Worm (Caenorhabditis elegans) whole organism, L4 larva: ENCODE measurements around the gene F47B8.13.

Experiments
- F10B5.3 ChIP-seq: sonication (generic microtip); optimal IDR thresholded peaks from 2 replicates; lab custom pipeline; 2016; ENCODE audit warnings: mild to moderate bottlenecking, missing genetic modification characterization, missing compliant biosample characterization
- F26F4.8 ChIP-seq: fragments of 200-800 bp; sonication (Bioruptor generic); conservative IDR thresholded peaks from 2 replicates; pipeline ENCODE4 v1.3.6; 2022; ENCODE audit warnings: missing genetic modification characterization, missing compliant biosample characterization
- F37D6.2 ChIP-seq: sonication (generic microtip); optimal IDR thresholded peaks from 2 replicates; lab custom pipeline; 2016; ENCODE audit warnings: mild to moderate bottlenecking, missing genetic modification characterization, missing compliant biosample characterization
- F49E8.2 ChIP-seq: sonication (generic microtip); optimal IDR thresholded peaks from 2 replicates; lab custom pipeline; 2016; ENCODE audit warnings: missing compliant biosample characterization, mild to moderate bottlenecking, missing genetic modification characterization, borderline replicate concordance
- R02D3.7 ChIP-seq: fragments of 150-350 bp; sonication (generic microtip); optimal IDR thresholded peaks from 3 replicates; lab custom pipeline; 2014; ENCODE audit warnings: missing biosample characterization, missing genetic modification characterization
- T20F7.1 ChIP-seq: fragments of 200-800 bp; sonication (Bioruptor generic); optimal IDR thresholded peaks from 2 replicates; lab custom pipeline; 2018; ENCODE audit warnings: mild to moderate bottlenecking, missing genetic modification characterization, missing compliant biosample characterization
- T26A8.4 ChIP-seq: fragments of 200-800 bp; sonication (Bioruptor generic); IDR thresholded peaks from 2 replicates; pipeline ENCODE4 v1.3.6; 2022; ENCODE audit warnings: missing genetic modification characterization, missing compliant biosample characterization
- Y5F2A.4 ChIP-seq: fragments of 200-800 bp; sonication (Bioruptor generic); optimal IDR thresholded peaks from 2 replicates; lab custom pipeline; 2018; ENCODE audit warnings: mild to moderate bottlenecking, missing genetic modification characterization, missing compliant biosample characterization
- ama-1 ChIP-seq: fragments of 150-350 bp; optimal IDR thresholded peaks from 2 replicates; lab custom pipeline; 2014; ENCODE audit warnings: inconsistent platforms, mixed read lengths
- arid-1 ChIP-seq: fragments of 200-800 bp; sonication (Bioruptor generic); conservative IDR thresholded peaks from 2 replicates; pipeline ENCODE4 v1.3.6; 2022; ENCODE audit warnings: missing genetic modification reagents, missing genetic modification characterization, missing compliant biosample characterization
- ceh-20 ChIP-seq: fragments of 200-800 bp; sonication (Bioruptor generic); IDR thresholded peaks from 2 replicates; pipeline ENCODE4 v1.3.6; 2022; ENCODE audit warnings: missing genetic modification reagents, missing genetic modification characterization, missing compliant biosample characterization
- ceh-28 ChIP-seq: fragments of 150-350 bp; optimal IDR thresholded peaks from 2 replicates; lab custom pipeline; 2014; ENCODE audit warnings: missing biosample characterization, missing genetic modification reagents, missing genetic modification characterization
- cey-2 ChIP-seq: sonication (generic microtip); optimal IDR thresholded peaks from 3 replicates; lab custom pipeline; 2017; ENCODE audit warnings: missing genetic modification characterization, mild to moderate bottlenecking, missing compliant biosample characterization, antibody characterized with exemption, borderline replicate concordance; ENCODE audit not compliant: insufficient read depth
- daf-8 ChIP-seq: fragments of 200-800 bp; sonication (Bioruptor generic); IDR thresholded peaks from 2 replicates; pipeline ENCODE4 v1.3.6; 2022; ENCODE audit warnings: missing genetic modification characterization, missing compliant biosample characterization
- dmd-8 ChIP-seq: fragments of 200-800 bp; sonication (Bioruptor generic); IDR thresholded peaks from 2 replicates; pipeline ENCODE4 v1.3.6; 2022; ENCODE audit warnings: missing genetic modification characterization, missing compliant biosample characterization
- dpl-1 ChIP-seq: fragments of 150-350 bp; optimal IDR thresholded peaks from 2 replicates; lab custom pipeline; 2014; ENCODE audit warnings: missing biosample characterization, missing genetic modification reagents, missing genetic modification characterization
- egl-27 ChIP-seq: sonication (generic microtip); optimal IDR thresholded peaks from 3 replicates; lab custom pipeline; 2017; ENCODE audit warnings: missing biosample characterization, missing genetic modification reagents, missing genetic modification characterization
- hlh-11 ChIP-seq: fragments of 200-800 bp; sonication (Bioruptor generic); optimal IDR thresholded peaks from 2 replicates; lab custom pipeline; 2018; ENCODE audit warnings: mild to moderate bottlenecking, missing genetic modification characterization, missing compliant biosample characterization
- hmg-1.1 ChIP-seq: fragments of 200-800 bp; sonication (Bioruptor generic); IDR thresholded peaks from 2 replicates; pipeline ENCODE4 v1.3.6; 2022; ENCODE audit warnings: missing genetic modification reagents, missing genetic modification characterization, missing compliant biosample characterization
- jun-1 ChIP-seq: fragments of 150-350 bp; optimal IDR thresholded peaks from 2 replicates; lab custom pipeline; 2014; ENCODE audit warnings: missing biosample characterization, missing genetic modification reagents, missing genetic modification characterization
- lin-15B ChIP-seq: fragments of 150-350 bp; sonication (generic microtip); optimal IDR thresholded peaks from 3 replicates; lab custom pipeline; 2014; ENCODE audit warnings: missing biosample characterization, missing genetic modification characterization
- mdl-1 ChIP-seq, 2 experiments: fragments of 150-350 bp in 1 of 2; sonication (generic microtip) in 1 of 2; optimal IDR thresholded peaks; 2 replicates each; lab custom pipeline; 2014 to 2017; ENCODE audit warnings: missing biosample characterization in 2 of 2, missing genetic modification characterization in 2 of 2
- mdt-29 ChIP-seq: fragments of 200-800 bp; sonication (Bioruptor generic); IDR thresholded peaks from 2 replicates; pipeline ENCODE4 v1.3.6; 2022; ENCODE audit warnings: missing genetic modification reagents, missing genetic modification characterization, missing compliant biosample characterization
- mes-2 ChIP-seq: sonication (generic microtip); optimal IDR thresholded peaks from 2 replicates; lab custom pipeline; 2016; ENCODE audit warnings: missing genotype, mild to moderate bottlenecking, missing genetic modification characterization, missing compliant biosample characterization; ENCODE audit not compliant: poor library complexity, severe bottlenecking
- nhr-41 ChIP-seq: fragments of 200-800 bp; sonication (Bioruptor generic); IDR thresholded peaks from 2 replicates; pipeline ENCODE4 v1.3.6; 2022; ENCODE audit warnings: missing genetic modification reagents, missing genetic modification characterization, missing compliant biosample characterization
- nhr-76 ChIP-seq: fragments of 150-350 bp; optimal IDR thresholded peaks from 2 replicates; lab custom pipeline; 2014; ENCODE audit warnings: missing biosample characterization, missing genetic modification characterization
- pha-4 ChIP-seq, 2 experiments: fragments of 150-350 bp in 1 of 2; fragments of 200-800 bp in 1 of 2; sonication (Bioruptor generic) in 1 of 2; IDR thresholded peaks in 1 of 2; optimal IDR thresholded peaks in 1 of 2; 2 replicates each; pipeline versions ENCODE4 v1.3.6 to Lab custom; 2014 to 2022; ENCODE audit warnings: missing genetic modification characterization in 2 of 2, missing genetic modification reagents in 2 of 2, missing biosample characterization in 1 of 2, missing compliant biosample characterization in 1 of 2
- saeg-2 ChIP-seq: fragments of 200-800 bp; sonication (Bioruptor generic); IDR thresholded peaks from 2 replicates; pipeline ENCODE4 v1.3.6; 2022; ENCODE audit warnings: missing genetic modification reagents, missing genetic modification characterization, missing compliant biosample characterization
- skn-1 ChIP-seq: fragments of 150-350 bp; optimal IDR thresholded peaks from 2 replicates; lab custom pipeline; 2014; ENCODE audit warnings: missing biosample characterization, missing genetic modification characterization
- snpc-1.2 ChIP-seq: fragments of 200-800 bp; sonication (Bioruptor generic); IDR thresholded peaks from 2 replicates; pipeline ENCODE4 v1.3.6; 2022; ENCODE audit warnings: missing genetic modification reagents, missing genetic modification characterization, missing compliant biosample characterization
- spr-1 ChIP-seq: sonication (generic microtip); optimal IDR thresholded peaks from 2 replicates; lab custom pipeline; 2016; ENCODE audit warnings: mild to moderate bottlenecking, missing genetic modification characterization, missing compliant biosample characterization
- tra-1 ChIP-seq: fragments of 200-800 bp; sonication (Bioruptor generic); IDR thresholded peaks from 2 replicates; pipeline ENCODE4 v1.3.6; 2022; ENCODE audit warnings: missing genetic modification reagents, missing genetic modification characterization, missing compliant biosample characterization
- unc-39 ChIP-seq: sonication (generic microtip); optimal IDR thresholded peaks from 2 replicates; lab custom pipeline; 2017; ENCODE audit warnings: missing biosample characterization, missing genetic modification characterization
- unc-62 ChIP-seq, 3 experiments: fragments of 150-350 bp in 1 of 3; sonication (generic microtip); optimal IDR thresholded peaks in 2 of 3; peaks in 1 of 3; 1 replicate in 1 of 3; 2 replicates in 2 of 3; lab custom pipeline; 2014 to 2017; ENCODE audit warnings: missing biosample characterization in 3 of 3, missing genetic modification characterization in 3 of 3, missing genetic modification reagents in 3 of 3, missing genotype in 1 of 3
- zip-11 ChIP-seq: fragments of 200-800 bp; sonication (Bioruptor generic); IDR thresholded peaks from 2 replicates; pipeline ENCODE4 v1.3.6; 2022; ENCODE audit warnings: missing genetic modification characterization, missing compliant biosample characterization

The F47B8.13 gene

DNA sequence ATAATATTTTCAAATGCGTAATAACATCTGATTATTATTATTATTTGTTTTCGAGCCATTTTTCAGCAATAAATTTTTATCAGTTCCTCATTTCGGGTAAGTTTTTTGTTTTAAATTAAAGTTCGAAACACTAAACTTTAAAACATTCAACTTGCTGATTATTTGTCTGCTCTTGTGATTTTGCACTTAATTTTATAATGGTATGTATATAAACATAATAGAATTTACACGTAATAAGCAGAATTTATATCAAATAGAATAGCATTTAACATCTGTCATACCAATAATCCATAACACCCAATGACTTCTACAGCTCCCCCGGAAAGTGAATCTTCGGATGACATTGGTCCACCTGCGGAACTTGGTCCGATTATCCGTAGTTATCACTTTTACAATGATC, 13.6 kb upstream of the F47B8.13 start, which contains the start of gene srm-4:
srm-4 (plus strand) TSS at position 301 of the 400 bp plus-strand sequence.
- TF ChIP-seq snpc-1.2 (GFP tag; lab: Robert Waterston, UW) (no peak), dmd-8 (GFP tag; lab: Robert Waterston, UW) (no peak), nhr-41 (no peak), unc-39 (tag; lab: Kevin White, UChicago) (no peak), zip-11 (GFP tag; lab: Robert Waterston, UW) (no peak), Y5F2A.4 (GFP tag; lab: Kevin White, UChicago) (no peak), ceh-20 (no peak), dpl-1 (GFP tag; lab: Kevin White, UChicago) (no peak), F37D6.2 (no peak), ama-1 (lab: Kevin White, UChicago) (no peak), arid-1 (GFP tag; lab: Robert Waterston, UW) (no peak), tra-1 (GFP tag; lab: Robert Waterston, UW) (no peak), pha-4 (GFP tag; IDR thresholded peaks at IDR 0.05; lab: Robert Waterston, UW) (no peak), pha-4 (tag; optimal IDR thresholded peaks at IDR 0.05; lab: Kevin White, UChicago) (no peak), egl-27 (tag; lab: Kevin White, UChicago) (no peak), lin-15B (tag; lab: Kevin White, UChicago) (no peak), F26F4.8 (GFP tag; lab: Robert Waterston, UW) (no peak), mes-2 (tag; lab: Kevin White, UChicago) (no peak), hlh-11 (tag; lab: Kevin White, UChicago) (no peak)

DNA sequence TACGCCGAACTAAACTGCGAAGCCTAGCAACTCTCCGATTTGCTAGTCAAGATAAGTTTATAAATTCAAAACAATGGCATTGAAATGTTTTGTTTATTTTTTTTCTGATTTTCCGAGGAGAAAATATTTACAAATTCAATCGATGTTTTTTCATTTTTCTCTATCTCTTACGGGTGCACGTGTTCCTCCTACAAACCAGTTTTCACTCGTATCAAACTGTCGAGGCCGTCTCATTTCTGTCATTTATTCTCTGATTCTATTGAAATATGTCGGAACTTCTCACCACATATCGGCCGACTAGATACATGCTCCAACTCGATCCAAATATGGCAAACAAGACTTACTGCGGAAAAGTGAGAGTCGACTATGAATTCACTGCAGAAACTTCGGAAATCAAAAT, 11.9 kb upstream of the F47B8.13 start, which contains the start of gene F47B8.8:
F47B8.8 (plus strand) TSS at position 257 of the 400 bp plus-strand sequence.
- TF ChIP-seq mdl-1 (tag; optimal IDR thresholded peaks at IDR 0.05; lab: Kevin White, UChicago) (peak in 1 of 2 experiments; percentile 13), nhr-76 (tag; lab: Kevin White, UChicago) (no peak), T20F7.1 (GFP tag; lab: Kevin White, UChicago) (no peak), saeg-2 (GFP tag; lab: Robert Waterston, UW) (no peak), T26A8.4 (GFP tag; lab: Robert Waterston, UW) (no peak)

DNA sequence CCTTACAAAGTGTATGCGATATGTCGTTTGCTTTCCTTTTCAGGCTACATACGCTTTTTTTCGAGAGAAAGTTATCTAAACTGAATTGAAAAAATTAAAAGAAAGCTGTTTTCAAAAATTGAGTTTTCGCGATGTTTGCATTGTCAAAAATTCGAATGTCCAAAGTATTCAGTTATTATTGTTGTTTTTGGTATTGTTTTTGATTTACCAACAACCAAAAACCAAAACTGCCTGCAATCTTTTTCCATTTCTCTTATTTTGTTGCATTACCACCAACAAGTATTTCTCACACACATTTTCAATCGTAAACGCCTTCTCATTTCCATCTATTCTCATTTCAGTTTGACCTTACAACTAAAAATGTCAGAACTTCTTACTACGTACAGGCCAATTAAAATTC, 9.3 kb upstream of the F47B8.13 start, which contains the start of gene pepm-1:
pepm-1 (plus strand) TSS at position 301 of the 400 bp plus-strand sequence.
- no peak for TF ChIP-seq R02D3.7
- TF ChIP-seq F37D6.2 = no peak
- TF ChIP-seq zip-11 (GFP tag; lab: Robert Waterston, UW) = no peak
- TF ChIP-seq skn-1 (tag; lab: Kevin White, UChicago) = no peak
- no peak for TF ChIP-seq F49E8.2 (tag; lab: Kevin White, UChicago)
- no peak for TF ChIP-seq hmg-1.1 (GFP tag; lab: Robert Waterston, UW)
- no peak for TF ChIP-seq dmd-8 (GFP tag; lab: Robert Waterston, UW)
- TF ChIP-seq mdt-29 (GFP tag; lab: Robert Waterston, UW) = no peak
- no peak for TF ChIP-seq F10B5.3 (tag; lab: Kevin White, UChicago)
- no peak for TF ChIP-seq ceh-28 (tag; lab: Kevin White, UChicago)
- no peak for TF ChIP-seq snpc-1.2 (GFP tag; lab: Robert Waterston, UW)
- no peak for TF ChIP-seq daf-8 (GFP tag; lab: Robert Waterston, UW)
- no peak for TF ChIP-seq jun-1
- TF ChIP-seq unc-62 (GFP tag; optimal IDR thresholded peaks at IDR 0.05 in 1 of 2; lab: Kevin White, UChicago) = no peak
- no peak for TF ChIP-seq unc-62 (tag; optimal IDR thresholded peaks at IDR 0.05; lab: Kevin White, UChicago)

DNA sequence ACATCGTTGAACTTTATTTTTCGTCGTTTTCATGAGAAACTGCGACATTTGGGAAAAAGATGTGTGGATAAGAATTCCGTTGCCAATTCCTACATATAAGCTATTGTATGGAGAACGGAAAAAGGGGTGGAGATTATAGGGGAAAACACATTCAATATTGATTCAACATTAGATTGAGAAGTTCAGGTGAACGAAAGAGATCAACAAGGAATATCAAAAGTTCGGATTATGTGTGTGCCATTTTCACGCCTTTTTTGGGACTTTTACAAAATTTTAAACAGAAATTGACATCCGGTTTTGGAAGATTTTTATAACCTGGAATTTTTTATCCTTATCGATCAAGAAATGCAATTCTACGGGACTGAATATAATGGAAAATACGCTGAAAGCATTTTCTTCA, 8.2 kb upstream of the F47B8.13 start, which contains the start of gene F47B8.5:
F47B8.5 (minus strand) TSS at position 101 of the 400 bp plus-strand sequence.
- TF ChIP-seq spr-1 (tag; lab: Kevin White, UChicago) = no peak
- TF ChIP-seq cey-2 (tag; lab: Kevin White, UChicago) = no peak
- no peak for TF ChIP-seq egl-27 (tag; lab: Kevin White, UChicago)
- TF ChIP-seq mdt-29 (GFP tag; lab: Robert Waterston, UW) = no peak
